Worm (Caenorhabditis elegans) whole organism, L1 larva: Measurements from ENCODE around the gene Y22D7AL.9.

Source experiments
- C04F5.9 ChIP-seq: sonication (generic microtip); optimal IDR thresholded peaks from 2 replicates; lab custom pipeline; 2016; ENCODE audit warnings: missing genetic modification characterization, missing compliant biosample characterization
- aha-1 ChIP-seq: fragments of 150-350 bp; optimal IDR thresholded peaks from 2 replicates; lab custom pipeline; 2014; ENCODE audit warnings: missing biosample characterization, missing genetic modification characterization
- aly-2 ChIP-seq: fragments of 150-350 bp; optimal IDR thresholded peaks from 2 replicates; lab custom pipeline; 2014; ENCODE audit warnings: missing biosample characterization, missing genetic modification characterization
- ama-1 ChIP-seq: fragments of 150-350 bp; optimal IDR thresholded peaks from 2 replicates; lab custom pipeline; 2014
- ceh-82 ChIP-seq, 3 experiments: fragments of 150-350 bp in 1 of 3; sonication (generic microtip) in 2 of 3; optimal IDR thresholded peaks; 2 replicates each; lab custom pipeline; 2014 to 2017; ENCODE audit warnings: missing biosample characterization in 3 of 3, missing genetic modification characterization in 3 of 3
- ceh-88 ChIP-seq: fragments of 200-800 bp; sonication (Bioruptor generic); IDR thresholded peaks from 2 replicates; pipeline ENCODE4 v1.3.6; 2022; ENCODE audit warnings: missing genetic modification characterization, missing compliant biosample characterization
- ceh-90 ChIP-seq: sonication (generic microtip); optimal IDR thresholded peaks from 2 replicates; lab custom pipeline; 2016; ENCODE audit warnings: missing genetic modification characterization, missing compliant biosample characterization
- ces-1 ChIP-seq: fragments of 150-350 bp; optimal IDR thresholded peaks from 2 replicates; lab custom pipeline; 2014; ENCODE audit warnings: missing biosample characterization, missing genetic modification reagents, missing genetic modification characterization
- dsc-1 ChIP-seq: sonication (generic microtip); optimal IDR thresholded peaks from 2 replicates; lab custom pipeline; 2016; ENCODE audit warnings: mild to moderate bottlenecking, missing genetic modification characterization, missing compliant biosample characterization
- efl-1 ChIP-seq, 4 experiments: fragments of 150-350 bp; optimal IDR thresholded peaks in 3 of 4; peaks in 1 of 4; 1 replicate in 1 of 4; 2 replicates in 3 of 4; lab custom pipeline; 2014; ENCODE audit warnings: missing biosample characterization in 2 of 4, missing genetic modification characterization in 2 of 4, missing genetic modification reagents in 2 of 4
- elt-2 ChIP-seq: sonication (generic microtip); optimal IDR thresholded peaks from 2 replicates; lab custom pipeline; 2016; ENCODE audit warnings: missing genetic modification characterization, mild to moderate bottlenecking, inconsistent platforms, missing compliant biosample characterization, missing genetic modification reagents
- elt-3 ChIP-seq, 6 experiments: fragments of 150-350 bp in 1 of 6; sonication (generic microtip); optimal IDR thresholded peaks; 2 replicates each; lab custom pipeline; 2017 to 2018; ENCODE audit warnings: missing biosample characterization in 6 of 6, missing genetic modification characterization in 6 of 6, inconsistent platforms in 1 of 6
- fkh-10 ChIP-seq: sonication (generic microtip); optimal IDR thresholded peaks from 2 replicates; lab custom pipeline; 2017; ENCODE audit warnings: missing biosample characterization, missing genetic modification reagents, missing genetic modification characterization
- fkh-4 ChIP-seq: sonication (generic microtip); optimal IDR thresholded peaks from 2 replicates; lab custom pipeline; 2016; ENCODE audit warnings: missing compliant biosample characterization, missing genetic modification characterization, borderline replicate concordance
- fos-1 ChIP-seq: fragments of 150-350 bp; optimal IDR thresholded peaks from 2 replicates; lab custom pipeline; 2014; ENCODE audit warnings: missing biosample characterization, missing genetic modification characterization
- grh-1 ChIP-seq: fragments of 200-800 bp; sonication (Bioruptor generic); IDR thresholded peaks from 2 replicates; pipeline ENCODE4 v1.3.6; 2022; ENCODE audit warnings: missing genetic modification reagents, missing genetic modification characterization, missing compliant biosample characterization
- isw-1 ChIP-seq: fragments of 200-800 bp; sonication (Bioruptor generic); IDR thresholded peaks from 2 replicates; pipeline ENCODE4 v1.3.6; 2022; ENCODE audit warnings: missing genetic modification characterization, missing compliant biosample characterization
- lin-14 ChIP-seq: fragments of 200-800 bp; sonication (Bioruptor generic); optimal IDR thresholded peaks from 2 replicates; lab custom pipeline; 2018; ENCODE audit warnings: mild to moderate bottlenecking, missing genetic modification characterization, moderate library complexity, missing compliant biosample characterization
- lin-15B ChIP-seq: fragments of 150-350 bp; sonication (generic microtip); optimal IDR thresholded peaks from 3 replicates; lab custom pipeline; 2014; ENCODE audit warnings: missing biosample characterization, missing genetic modification characterization
- lin-39 ChIP-seq: fragments of 150-350 bp; optimal IDR thresholded peaks from 2 replicates; lab custom pipeline; 2014; ENCODE audit warnings: missing biosample characterization, missing genetic modification reagents, missing genetic modification characterization
- mef-2 ChIP-seq: fragments of 150-350 bp; optimal IDR thresholded peaks from 2 replicates; lab custom pipeline; 2014; ENCODE audit warnings: missing biosample characterization, missing genetic modification characterization
- nhr-11 ChIP-seq: fragments of 150-350 bp; optimal IDR thresholded peaks from 2 replicates; lab custom pipeline; 2014; ENCODE audit warnings: missing biosample characterization, missing genetic modification characterization
- nhr-20 ChIP-seq: sonication (generic microtip); optimal IDR thresholded peaks from 2 replicates; lab custom pipeline; 2016; ENCODE audit warnings: mild to moderate bottlenecking, missing genetic modification characterization, missing compliant biosample characterization
- nhr-28 ChIP-seq: fragments of 150-350 bp; optimal IDR thresholded peaks from 2 replicates; lab custom pipeline; 2014; ENCODE audit warnings: missing biosample characterization, missing genetic modification characterization
- nhr-71 ChIP-seq: sonication (generic microtip); optimal IDR thresholded peaks from 2 replicates; lab custom pipeline; 2016; ENCODE audit warnings: mild to moderate bottlenecking, missing genetic modification characterization, moderate library complexity, missing compliant biosample characterization
- nhr-85 ChIP-seq: sonication (generic microtip); peaks from one replicate; lab custom pipeline; 2016; ENCODE audit warnings: missing genetic modification characterization, inconsistent platforms, missing compliant biosample characterization
- snu-23 ChIP-seq: sonication (generic microtip); optimal IDR thresholded peaks from 2 replicates; lab custom pipeline; 2016; ENCODE audit warnings: missing genetic modification characterization, missing compliant biosample characterization
- unc-98 ChIP-seq: fragments of 200-800 bp; sonication (Bioruptor generic); IDR thresholded peaks from 2 replicates; pipeline ENCODE4 v1.3.6; 2022; ENCODE audit warnings: missing genetic modification characterization, missing compliant biosample characterization
- zip-4 ChIP-seq: fragments of 200-800 bp; sonication (Bioruptor generic); optimal IDR thresholded peaks from 2 replicates; lab custom pipeline; 2018; ENCODE audit warnings: mild to moderate bottlenecking, missing genetic modification characterization, moderate library complexity, missing compliant biosample characterization
- ztf-4 ChIP-seq: fragments of 150-350 bp; optimal IDR thresholded peaks from 2 replicates; lab custom pipeline; 2014; ENCODE audit warnings: missing biosample characterization, missing genetic modification characterization

Y22D7AL.9 gene

DNA sequence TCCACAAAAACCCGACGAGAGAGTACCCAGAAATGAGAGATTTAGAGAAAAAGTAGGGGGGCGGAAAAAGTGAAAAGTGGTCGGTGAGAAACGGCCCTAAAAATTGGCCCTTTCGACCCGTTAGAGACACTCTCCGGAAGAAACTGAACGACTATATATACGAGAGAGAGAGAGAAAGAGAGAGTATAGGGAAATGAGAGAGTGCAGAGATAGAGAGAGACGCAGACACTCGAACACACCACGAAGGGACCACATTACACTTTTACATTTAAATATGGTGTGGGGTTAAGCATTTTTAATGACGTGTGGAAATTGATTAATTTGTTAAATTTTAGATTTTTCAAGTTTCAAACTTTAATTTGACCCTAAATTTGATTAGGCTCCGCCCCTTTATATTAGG is 22.2 kb downstream of the Y22D7AL.9 start (continued):
- TF ChIP-seq zip-4 (GFP tag; lab: Kevin White, UChicago) (no peak), dsc-1 (peak; percentile 9), ztf-4 (tag; lab: Kevin White, UChicago) (no peak), fkh-10 (GFP tag; lab: Kevin White, UChicago) (no peak), nhr-71 (tag; lab: Kevin White, UChicago) (peak; percentile 61)
- TF ChIP-seq, all 84 proteins: peak for 13

ce11 chrIII:1584216-1584715 is 29.6 kb downstream of the Y22D7AL.9 start:
- TF ChIP-seq zip-4 (GFP tag; lab: Kevin White, UChicago) (no peak), nhr-20 (tag; lab: Kevin White, UChicago) (no peak)

DNA sequence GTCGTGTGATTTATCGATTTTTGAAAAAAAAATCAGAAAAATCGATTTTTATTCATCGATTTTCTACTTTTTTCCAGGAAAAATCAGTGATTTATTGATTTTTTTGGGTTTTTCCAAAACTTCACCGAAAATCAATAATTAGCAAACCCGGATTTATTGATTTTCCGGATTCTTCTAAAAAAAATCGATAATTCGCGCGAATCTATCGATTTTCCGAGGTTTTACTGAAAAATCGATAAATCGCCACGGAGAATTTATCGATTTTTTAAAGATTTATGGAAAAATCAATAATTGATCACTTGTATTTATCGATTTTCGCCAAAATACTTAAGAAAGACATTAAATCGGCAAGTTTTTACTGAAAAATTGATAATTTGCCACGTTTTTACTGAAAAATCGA is 30.3 kb downstream of the Y22D7AL.9 start:
- TF ChIP-seq aly-2 (tag; lab: Kevin White, UChicago) (no peak), fkh-4 (tag; lab: Kevin White, UChicago) (no peak), C04F5.9 (tag; lab: Kevin White, UChicago) (no peak), isw-1 (GFP tag; lab: Robert Waterston, UW) (no peak), lin-39 (tag; lab: Kevin White, UChicago) (no peak), ces-1 (GFP tag; lab: Kevin White, UChicago) (no peak), fos-1 (tag; lab: Kevin White, UChicago) (no peak), lin-15B (tag; lab: Kevin White, UChicago) (no peak)
- TF ChIP-seq, all 84 proteins: peak for 0

DNA sequence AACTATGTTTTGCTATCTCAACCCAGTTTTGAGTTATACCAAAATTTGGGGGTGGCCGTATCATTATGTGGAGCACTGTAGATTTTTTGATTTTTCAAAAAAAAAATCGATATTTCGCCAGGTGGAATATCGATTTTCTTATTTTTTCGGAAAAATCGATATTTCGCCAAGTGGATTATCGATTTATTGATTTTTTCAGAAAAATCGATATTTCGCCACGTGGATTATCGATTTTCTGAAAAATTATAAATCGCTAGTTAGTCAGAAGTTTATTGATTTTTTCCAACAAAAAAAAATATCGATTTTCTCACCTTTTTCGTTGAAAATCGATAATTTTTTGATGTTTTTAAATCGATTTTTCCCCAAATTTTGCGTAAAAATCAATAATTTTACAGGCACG is 33.7 kb downstream of the Y22D7AL.9 start:
- no peak for TF ChIP-seq snu-23 (GFP tag; lab: Kevin White, UChicago)

DNA sequence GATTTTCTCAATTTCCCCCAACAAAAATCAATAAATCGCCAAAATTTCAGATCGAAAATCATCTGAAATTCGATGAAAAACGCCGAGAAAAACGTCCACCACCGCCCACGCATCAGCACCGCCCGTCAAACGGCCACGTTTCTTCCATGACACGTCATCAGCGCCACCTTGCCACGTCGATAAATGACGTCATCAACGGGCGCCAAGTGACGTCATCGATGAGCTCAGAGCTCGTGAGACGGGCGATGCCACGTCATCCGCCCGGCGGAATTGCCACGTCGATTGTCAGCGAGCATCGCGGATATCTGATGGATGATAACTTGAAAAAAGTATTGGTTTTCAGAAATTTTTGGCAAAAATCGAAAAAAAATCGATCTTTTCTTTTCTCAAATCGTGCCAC is 34.8 kb downstream of the Y22D7AL.9 start:
- no peak for TF ChIP-seq aly-2 (tag; lab: Kevin White, UChicago)
- TF ChIP-seq nhr-28 = no peak
- TF ChIP-seq ztf-4 (tag; lab: Kevin White, UChicago) = no peak
- TF ChIP-seq elt-2 (tag; lab: Kevin White, UChicago) = no peak
- TF ChIP-seq grh-1 (GFP tag; lab: Robert Waterston, UW) = no peak
- no peak for TF ChIP-seq mef-2 (tag; lab: Kevin White, UChicago)
- no peak for TF ChIP-seq zip-4 (GFP tag; lab: Kevin White, UChicago)
- TF ChIP-seq nhr-11 (tag; lab: Kevin White, UChicago) = no peak
- no peak for TF ChIP-seq dsc-1
- TF ChIP-seq ceh-82 (tag; optimal IDR thresholded peaks at IDR 0.05; lab: Kevin White, UChicago) = no peak
- no peak for TF ChIP-seq lin-15B (tag; lab: Kevin White, UChicago)
- no peak for TF ChIP-seq efl-1 (optimal IDR thresholded peaks at IDR 0.05; lab: Kevin White, UChicago)
- TF ChIP-seq efl-1 (GFP tag; optimal IDR thresholded peaks at IDR 0.05 in 1 of 2; lab: Kevin White, UChicago) = no peak
- no peak for TF ChIP-seq unc-98 (GFP tag; lab: Robert Waterston, UW)
- TF ChIP-seq ama-1 (lab: Kevin White, UChicago) = no peak
- no peak for TF ChIP-seq aha-1 (tag; lab: Kevin White, UChicago)
- TF ChIP-seq isw-1 (GFP tag; lab: Robert Waterston, UW) = no peak
- TF ChIP-seq lin-14 (GFP tag; lab: Kevin White, UChicago) = no peak
- TF ChIP-seq ceh-90 (tag; lab: Kevin White, UChicago) = no peak
- no peak for TF ChIP-seq elt-3 (tag; optimal IDR thresholded peaks at IDR 0.05; lab: Kevin White, UChicago)
- no peak for TF ChIP-seq fos-1 (tag; lab: Kevin White, UChicago)

- TF ChIP-seq snu-23 (GFP tag; lab: Kevin White, UChicago) (no peak), efl-1 (optimal IDR thresholded peaks at IDR 0.05; lab: Kevin White, UChicago) (no peak), efl-1 (GFP tag; optimal IDR thresholded peaks at IDR 0.05 in 1 of 2; lab: Kevin White, UChicago) (peak in 1 of 2 experiments; percentile 10)
These were observed 35.3 kb downstream of the Y22D7AL.9 start for ce11 chrIII:1578566-1578965.

DNA sequence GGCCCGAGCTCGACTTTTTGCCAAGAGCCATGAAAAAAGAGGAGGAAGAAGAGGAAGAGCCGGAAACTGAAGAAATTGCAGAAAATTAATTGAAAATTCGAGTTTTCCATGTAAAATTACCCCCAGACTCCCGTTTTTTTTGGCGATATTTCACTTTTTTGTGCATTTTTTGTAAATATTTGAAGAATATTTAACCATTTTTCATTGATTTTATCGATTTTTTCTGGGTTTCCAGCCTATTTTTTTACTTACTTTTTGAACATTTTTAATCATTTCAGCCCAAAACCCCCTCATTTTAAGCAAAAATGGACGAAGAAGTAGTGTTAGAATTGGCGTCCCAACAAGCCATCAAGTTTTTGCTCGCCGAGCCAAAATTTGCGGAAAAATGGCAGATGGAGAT is 37.4 kb downstream of the Y22D7AL.9 start, which contains the start of gene Y22D7AL.7:
Gene Y22D7AL.7 (plus strand): TSS at position 301 of the 400 bp plus-strand sequence.
- TF ChIP-seq nhr-85 (peak; percentile 13), ceh-88 (no peak)
- TF ChIP-seq, all 84 proteins: peak for 1
